Worm (Caenorhabditis elegans): ENCODE data around the gene nlp-31.

The nlp-31 gene

ce11 chrV:3967762-3968161 lies 12.1 kb upstream of the nlp-31 start, which contains the start of gene cyp-34A8:
cyp-34A8 (minus strand) TSS chrV:3967823.
- TF ChIP-seq nfya-1 (tag; optimal IDR thresholded peaks at IDR 0.05; ENCODE audit: insufficient read depth) (peak; percentile 1), jun-1 (tag; optimal IDR thresholded peaks at IDR 0.05) (no peak), elt-3 (tag; optimal IDR thresholded peaks at IDR 0.05) (no peak), nhr-23 (tag; optimal IDR thresholded peaks at IDR 0.05) (no peak), nhr-77 (tag; optimal IDR thresholded peaks at IDR 0.05) (no peak), nhr-237 (tag; optimal IDR thresholded peaks at IDR 0.05) (no peak), nhr-43 (tag; optimal IDR thresholded peaks at IDR 0.05; ENCODE audit: poor library complexity, severe bottlenecking) (peak; percentile 9)

- no peak for TF ChIP-seq lin-15B (tag; optimal IDR thresholded peaks at IDR 0.05)
- TF ChIP-seq unc-39 (tag; optimal IDR thresholded peaks at IDR 0.05): no peak
- no peak for TF ChIP-seq pha-4 (tag; optimal IDR thresholded peaks at IDR 0.05)
- TF ChIP-seq jun-1 (tag; optimal IDR thresholded peaks at IDR 0.05): no peak
- no peak for TF ChIP-seq mml-1 (tag; optimal IDR thresholded peaks at IDR 0.05)
- no peak for TF ChIP-seq fos-1 (tag; optimal IDR thresholded peaks at IDR 0.05)
- TF ChIP-seq zag-1 (tag; optimal IDR thresholded peaks at IDR 0.05): no peak
These were observed 10.9 kb upstream of the nlp-31 start for ce11 chrV:3968929-3969328.

ce11 chrV:3969664-3970063 lies 10.2 kb upstream of the nlp-31 start:
- TF ChIP-seq ceh-9 (tag; optimal IDR thresholded peaks at IDR 0.05) (no peak), ceh-16 (tag; optimal IDR thresholded peaks at IDR 0.05) (no peak), elt-2 (tag; optimal IDR thresholded peaks at IDR 0.05) (peak; percentile 23), aly-2 (tag; optimal IDR thresholded peaks at IDR 0.05) (no peak)

- TF ChIP-seq pqm-1 (tag; optimal IDR thresholded peaks at IDR 0.05) (peak; percentile 71), pha-4 (tag; optimal IDR thresholded peaks at IDR 0.05) (peak; percentile 10), unc-62 (GFP tag; optimal IDR thresholded peaks at IDR 0.05) (no peak), skn-1 (tag; optimal IDR thresholded peaks at IDR 0.05) (no peak), elt-2 (tag; optimal IDR thresholded peaks at IDR 0.05) (peak; percentile 80), elt-3 (tag; optimal IDR thresholded peaks at IDR 0.05) (no peak), ztf-4 (tag; optimal IDR thresholded peaks at IDR 0.05) (no peak)
These were observed 9.4 kb upstream of the nlp-31 start, which contains the start of gene cyp-34A9 for ce11 chrV:3970410-3970809. cyp-34A9 (minus strand) TSS chrV:3970540.

- TF ChIP-seq pha-4 (tag; optimal IDR thresholded peaks at IDR 0.05) (no peak), lin-15B (tag; optimal IDR thresholded peaks at IDR 0.05) (no peak), eor-1 (tag; optimal IDR thresholded peaks at IDR 0.05) (no peak), aly-2 (tag; optimal IDR thresholded peaks at IDR 0.05) (no peak), elt-2 (tag; optimal IDR thresholded peaks at IDR 0.05) (no peak), ztf-11 (tag; optimal IDR thresholded peaks at IDR 0.05) (no peak), ceh-28 (tag; optimal IDR thresholded peaks at IDR 0.05) (no peak), nhr-28 (tag; optimal IDR thresholded peaks at IDR 0.05) (no peak), unc-39 (tag; optimal IDR thresholded peaks at IDR 0.05) (no peak), egl-5 (tag; optimal IDR thresholded peaks at IDR 0.05) (no peak), fkh-2 (tag; optimal IDR thresholded peaks at IDR 0.05) (no peak)
These were observed 7.0 kb upstream of the nlp-31 start, which contains the start of gene cyp-34A10 for ce11 chrV:3972846-3973245. cyp-34A10 (minus strand) TSS chrV:3972991.

- no peak for TF ChIP-seq tbx-2 (tag; optimal IDR thresholded peaks at IDR 0.05)
These were observed 5.5 kb upstream of the nlp-31 start, which contains the start of gene str-82 for ce11 chrV:3974361-3974760. str-82 (plus strand) TSS chrV:3974661.

- no peak for TF ChIP-seq ceh-9 (tag; optimal IDR thresholded peaks at IDR 0.05)
- no peak for TF ChIP-seq nhr-12 (tag; optimal IDR thresholded peaks at IDR 0.05)
- no peak for TF ChIP-seq ztf-11 (tag; optimal IDR thresholded peaks at IDR 0.05)
- no peak for TF ChIP-seq egl-27 (tag; optimal IDR thresholded peaks at IDR 0.05)
- no peak for TF ChIP-seq tbx-2 (tag; optimal IDR thresholded peaks at IDR 0.05)
- no peak for TF ChIP-seq sea-2 (GFP tag; optimal IDR thresholded peaks at IDR 0.05)
These were observed 2.9 kb upstream of the nlp-31 start, which contains the start of gene str-83 for ce11 chrV:3976964-3977363. str-83 (plus strand) TSS chrV:3977264.
